Worm (Caenorhabditis elegans) whole organism, L3 larva: ENCODE measurements around the gene srv-31.

Experiments
- R02D3.7 ChIP-seq: fragments of 150-350 bp; optimal IDR thresholded peaks from 2 replicates; lab custom pipeline; 2014; ENCODE audit warnings: missing biosample characterization, missing genetic modification characterization
- ZK546.5 ChIP-seq: sonication (generic microtip); optimal IDR thresholded peaks from 2 replicates; lab custom pipeline; 2017; ENCODE audit warnings: missing biosample characterization, missing genetic modification characterization
- aly-2 ChIP-seq: fragments of 150-350 bp; optimal IDR thresholded peaks from 2 replicates; lab custom pipeline; 2014; ENCODE audit warnings: missing biosample characterization, missing genetic modification characterization
- ceh-82 ChIP-seq: fragments of 150-350 bp; optimal IDR thresholded peaks from 2 replicates; lab custom pipeline; 2014; ENCODE audit warnings: missing biosample characterization, missing genetic modification characterization
- egl-27 ChIP-seq: sonication (generic microtip); optimal IDR thresholded peaks from 4 replicates; lab custom pipeline; 2017; ENCODE audit warnings: missing biosample characterization, missing genetic modification reagents, missing genetic modification characterization
- egl-5 ChIP-seq: fragments of 150-350 bp; optimal IDR thresholded peaks from 2 replicates; lab custom pipeline; 2017; ENCODE audit warnings: missing biosample characterization, missing genetic modification reagents, missing genetic modification characterization, inconsistent platforms
- elt-1 ChIP-seq: fragments of 150-350 bp; optimal IDR thresholded peaks from 2 replicates; lab custom pipeline; 2014; ENCODE audit warnings: missing biosample characterization, missing genetic modification characterization
- elt-2 ChIP-seq: sonication (generic microtip); optimal IDR thresholded peaks from 2 replicates; lab custom pipeline; 2016; ENCODE audit warnings: missing genetic modification reagents, mild to moderate bottlenecking, missing genetic modification characterization, missing compliant biosample characterization
- eor-1 ChIP-seq, 2 experiments: fragments of 150-350 bp; optimal IDR thresholded peaks; 2 replicates each; lab custom pipeline; 2014 to 2018; ENCODE audit warnings: missing biosample characterization in 2 of 2, missing genetic modification characterization in 2 of 2
- fkh-10 ChIP-seq: sonication (generic microtip); optimal IDR thresholded peaks from 2 replicates; lab custom pipeline; 2017; ENCODE audit warnings: missing biosample characterization, missing genetic modification reagents, missing genetic modification characterization
- fkh-2 ChIP-seq: fragments of 150-350 bp; optimal IDR thresholded peaks from 2 replicates; lab custom pipeline; 2014; ENCODE audit warnings: missing biosample characterization, missing genetic modification reagents, missing genetic modification characterization
- hmg-11 ChIP-seq: sonication (generic microtip); optimal IDR thresholded peaks from 2 replicates; lab custom pipeline; 2016; ENCODE audit warnings: missing genetic modification characterization, missing compliant biosample characterization
- lin-15B ChIP-seq: fragments of 150-350 bp; optimal IDR thresholded peaks from 2 replicates; lab custom pipeline; 2014; ENCODE audit warnings: missing biosample characterization, missing genetic modification characterization
- lin-39 ChIP-seq: fragments of 150-350 bp; optimal IDR thresholded peaks from 2 replicates; lab custom pipeline; 2018; ENCODE audit warnings: missing biosample characterization, missing genetic modification reagents, missing genetic modification characterization
- lsy-12 ChIP-seq: sonication (generic microtip); optimal IDR thresholded peaks from 2 replicates; lab custom pipeline; 2016; ENCODE audit warnings: mild to moderate bottlenecking, missing genetic modification characterization, missing compliant biosample characterization
- mml-1 ChIP-seq: fragments of 150-350 bp; sonication (generic microtip); optimal IDR thresholded peaks from 3 replicates; lab custom pipeline; 2014; ENCODE audit warnings: missing biosample characterization, missing genetic modification characterization
- nhr-12 ChIP-seq: fragments of 150-350 bp; optimal IDR thresholded peaks from 2 replicates; lab custom pipeline; 2014; ENCODE audit warnings: missing biosample characterization, missing genetic modification characterization
- nhr-23 ChIP-seq: fragments of 150-350 bp; optimal IDR thresholded peaks from 2 replicates; lab custom pipeline; 2014; ENCODE audit warnings: missing biosample characterization, missing genetic modification reagents, missing genetic modification characterization
- nhr-25 ChIP-seq: sonication (generic microtip); optimal IDR thresholded peaks from 2 replicates; lab custom pipeline; 2017; ENCODE audit warnings: missing biosample characterization, missing genetic modification characterization
- nhr-28 ChIP-seq: fragments of 150-350 bp; optimal IDR thresholded peaks from 2 replicates; lab custom pipeline; 2014; ENCODE audit warnings: missing biosample characterization, missing genetic modification characterization
- nhr-67 ChIP-seq: fragments of 150-350 bp; optimal IDR thresholded peaks from 2 replicates; lab custom pipeline; 2014; ENCODE audit warnings: missing biosample characterization, missing genetic modification characterization
- nhr-76 ChIP-seq: fragments of 150-350 bp; sonication (generic microtip); optimal IDR thresholded peaks from 5 replicates; lab custom pipeline; 2014; ENCODE audit warnings: missing biosample characterization, missing genetic modification characterization
- pha-4 ChIP-seq: fragments of 150-350 bp; optimal IDR thresholded peaks from 2 replicates; lab custom pipeline; 2014; ENCODE audit warnings: missing biosample characterization, missing genetic modification reagents, missing genetic modification characterization
- pqm-1 ChIP-seq: fragments of 150-350 bp; optimal IDR thresholded peaks from 2 replicates; lab custom pipeline; 2017; ENCODE audit warnings: missing biosample characterization, missing genetic modification characterization, inconsistent platforms
- snpc-4 ChIP-seq: fragments of 150-350 bp; optimal IDR thresholded peaks from 2 replicates; lab custom pipeline; 2014; ENCODE audit warnings: missing biosample characterization, missing genetic modification characterization
- tbx-2 ChIP-seq: sonication (generic microtip); optimal IDR thresholded peaks from 2 replicates; lab custom pipeline; 2016; ENCODE audit warnings: mild to moderate bottlenecking, missing genetic modification characterization, missing compliant biosample characterization
- unc-39 ChIP-seq: sonication (generic microtip); optimal IDR thresholded peaks from 4 replicates; lab custom pipeline; 2017; ENCODE audit warnings: missing biosample characterization, missing genetic modification characterization
- unc-62 ChIP-seq: fragments of 150-350 bp; sonication (generic microtip); optimal IDR thresholded peaks from 4 replicates; lab custom pipeline; 2014; ENCODE audit warnings: missing biosample characterization, missing genetic modification reagents, missing genetic modification characterization
- ztf-4 ChIP-seq: fragments of 150-350 bp; optimal IDR thresholded peaks from 2 replicates; lab custom pipeline; 2014; ENCODE audit warnings: missing biosample characterization, missing genetic modification characterization

The srv-31 gene

ce11 chrIV:6279392-6279791 is 7.6 kb upstream of the srv-31 start, which contains the start of gene sams-5:
Gene sams-5, minus strand, starts transcription at chrIV:6279522.
- TF ChIP-seq eor-1 (tag; optimal IDR thresholded peaks at IDR 0.05; lab: Kevin White, UChicago) (no peak), pha-4 (tag; lab: Kevin White, UChicago) (peak; percentile 72), nhr-67 (tag; lab: Kevin White, UChicago) (no peak), elt-1 (tag; lab: Kevin White, UChicago) (no peak), nhr-76 (tag; lab: Kevin White, UChicago) (no peak), nhr-28 (no peak), ceh-82 (no peak)

- TF ChIP-seq pqm-1 (tag; lab: Kevin White, UChicago): peak; percentile 60
- TF ChIP-seq lin-39 (tag; lab: Kevin White, UChicago): no peak
- TF ChIP-seq elt-2 (tag; lab: Kevin White, UChicago): peak; percentile 85
Measured at ce11 chrIV:6275671-6276209, 3.9 kb upstream of the srv-31 start, which contains the start of the genes aat-4 and T13A10.1. Gene aat-4, minus strand, starts transcription at chrIV:6275721. Gene T13A10.1, plus strand, starts transcription at chrIV:6276081.

- TF ChIP-seq lin-15B (tag; lab: Kevin White, UChicago): no peak
- no peak for TF ChIP-seq fkh-2
- TF ChIP-seq lsy-12: no peak
- TF ChIP-seq nhr-23 (tag; lab: Kevin White, UChicago): no peak
- TF ChIP-seq pqm-1 (tag; lab: Kevin White, UChicago): no peak
- no peak for TF ChIP-seq ZK546.5 (tag; lab: Kevin White, UChicago)
- TF ChIP-seq fkh-10 (GFP tag; lab: Kevin White, UChicago): no peak
- TF ChIP-seq aly-2 (tag; lab: Kevin White, UChicago): no peak
- no peak for TF ChIP-seq nhr-76 (tag; lab: Kevin White, UChicago)
- TF ChIP-seq nhr-12 (tag; lab: Kevin White, UChicago): no peak
- no peak for TF ChIP-seq unc-62 (GFP tag; lab: Kevin White, UChicago)
- no peak for TF ChIP-seq unc-39 (tag; lab: Kevin White, UChicago)
- TF ChIP-seq mml-1 (tag; lab: Kevin White, UChicago): no peak
- TF ChIP-seq pha-4 (tag; lab: Kevin White, UChicago): no peak
Measured at ce11 chrIV:6269346-6269745, 2.5 kb downstream of the srv-31 start, which contains the start of gene srv-30. Gene srv-30, minus strand, starts transcription at chrIV:6269446.

ce11 chrIV:6266499-6266898 is 5.3 kb downstream of the srv-31 start, which contains the start of gene srv-29:
Gene srv-29, minus strand, starts transcription at chrIV:6266599.
- TF ChIP-seq egl-5 (tag; lab: Kevin White, UChicago) (no peak), elt-2 (tag; lab: Kevin White, UChicago) (no peak), pha-4 (tag; lab: Kevin White, UChicago) (no peak), snpc-4 (tag; lab: Kevin White, UChicago) (no peak)

- no peak for TF ChIP-seq nhr-23 (tag; lab: Kevin White, UChicago)
- TF ChIP-seq, all 47 proteins: peak for 0
Measured at ce11 chrIV:6263244-6263643, 8.6 kb downstream of the srv-31 start, which contains the start of gene srv-28. Gene srv-28, minus strand, starts transcription at chrIV:6263344.

ce11 chrIV:6259732-6260131 is 12.1 kb downstream of the srv-31 start, which contains the start of gene nlp-16:
Gene nlp-16, minus strand, starts transcription at chrIV:6259832.
- TF ChIP-seq egl-5 (tag; lab: Kevin White, UChicago): no peak
- TF ChIP-seq R02D3.7 (tag; lab: Kevin White, UChicago): no peak
- TF ChIP-seq nhr-67 (tag; lab: Kevin White, UChicago): no peak
- TF ChIP-seq nhr-76 (tag; lab: Kevin White, UChicago): no peak
- TF ChIP-seq egl-27: no peak
- no peak for TF ChIP-seq ztf-4 (tag; lab: Kevin White, UChicago)
- TF ChIP-seq tbx-2 (tag; lab: Kevin White, UChicago): no peak
- TF ChIP-seq hmg-11 (tag; lab: Kevin White, UChicago): no peak
- no peak for TF ChIP-seq aly-2 (tag; lab: Kevin White, UChicago)
- no peak for TF ChIP-seq pha-4 (tag; lab: Kevin White, UChicago)
- TF ChIP-seq lin-39 (tag; lab: Kevin White, UChicago): no peak
- no peak for TF ChIP-seq nhr-28
- no peak for TF ChIP-seq nhr-25 (tag; lab: Kevin White, UChicago)
- no peak for TF ChIP-seq ZK546.5 (tag; lab: Kevin White, UChicago)
- no peak for TF ChIP-seq ceh-82
- TF ChIP-seq fkh-2: no peak
